Fruit fly (Drosophila melanogaster): ENCODE data around the gene Ge-1.

Gene Ge-1

dm6 chr2L:11100516-11101061 lies at the start of gene Ge-1 (continued):
- TF ChIP-seq Antp (GFP tag; optimal IDR thresholded peaks at IDR 0.05) (no peak), dmrt11E (tag; optimal IDR thresholded peaks at IDR 0.05) (no peak), CG6791 (GFP tag; IDR thresholded peaks at IDR 0.05; ENCODE audit: partially characterized antibody) (peak; percentile 48; the same call in 1 of the 3 replicates), ham (GFP tag; IDR thresholded peaks at IDR 0.05) (no peak), Sin3A (optimal IDR thresholded peaks at IDR 0.05) (peak; percentile 52), sna (GFP tag; IDR thresholded peaks at IDR 0.05; ENCODE audit: partially characterized antibody) (no peak; the same call in 1 of the 2 replicates), salm (tag; optimal IDR thresholded peaks at IDR 0.05) (no peak), CG6175 (GFP tag; IDR thresholded peaks at IDR 0.05) (no peak), Drgx (GFP tag; IDR thresholded peaks at IDR 0.05) (no peak), ken (GFP tag; IDR thresholded peaks at IDR 0.05) (no peak), E2f1 (GFP tag; IDR thresholded peaks at IDR 0.05) (no peak), h (optimal IDR thresholded peaks at IDR 0.05) (no peak), CG3838 (GFP tag; optimal IDR thresholded peaks at IDR 0.05) (no peak), Mad (GFP tag; optimal IDR thresholded peaks at IDR 0.05) (no peak), CG13424 (tag; optimal IDR thresholded peaks at IDR 0.05) (no peak), ttk (GFP tag; IDR thresholded peaks at IDR 0.05) (no peak), Vsx1 (GFP tag; optimal IDR thresholded peaks at IDR 0.05) (no peak), twi (tag; optimal IDR thresholded peaks at IDR 0.05) (no peak), chm (GFP tag; IDR thresholded peaks at IDR 0.05) (no peak), Kr (GFP tag; optimal IDR thresholded peaks at IDR 0.05) (no peak), slou (GFP tag; optimal IDR thresholded peaks at IDR 0.05) (no peak), hth (optimal IDR thresholded peaks at IDR 0.05) (no peak), CG14050 (GFP tag; IDR thresholded peaks at IDR 0.05) (no peak), CG11398 (GFP tag; optimal IDR thresholded peaks at IDR 0.05) (no peak), Rx (GFP tag; IDR thresholded peaks at IDR 0.05) (no peak), danr (GFP tag; IDR thresholded peaks at IDR 0.05) (no peak), Dip3 (GFP tag; optimal IDR thresholded peaks at IDR 0.05) (no peak), zfh2 (GFP tag; optimal IDR thresholded peaks at IDR 0.05) (no peak), CG12391 (tag; optimal IDR thresholded peaks at IDR 0.05) (no peak), da (GFP tag; optimal IDR thresholded peaks at IDR 0.05) (no peak), Sry-δ (GFP tag; optimal IDR thresholded peaks at IDR 0.05) (peak; percentile 90), PHDP (tag; optimal IDR thresholded peaks at IDR 0.05) (no peak), CG34376 (GFP tag; optimal IDR thresholded peaks at IDR 0.05) (no peak), slbo (GFP tag; IDR thresholded peaks at IDR 0.05) (no peak), sim (GFP tag; IDR thresholded peaks at IDR 0.05) (no peak), CG1233 (GFP tag; optimal IDR thresholded peaks at IDR 0.05) (no peak), CG6813 (GFP tag; optimal IDR thresholded peaks at IDR 0.05) (no peak), GATAe (GFP tag; conservative IDR thresholded peaks at IDR 0.05) (no peak), nmo (GFP tag; optimal IDR thresholded peaks at IDR 0.05) (no peak), CG12659 (GFP tag; optimal IDR thresholded peaks at IDR 0.05) (peak; percentile 18), dimm (GFP tag; IDR thresholded peaks at IDR 0.05) (no peak), Jarid2 (GFP tag; optimal IDR thresholded peaks at IDR 0.05) (no peak), CHES-1-like (GFP tag; optimal IDR thresholded peaks at IDR 0.05) (peak; percentile 29), Xbp1 (GFP tag; optimal IDR thresholded peaks at IDR 0.05) (no peak), CG1529 (GFP tag; optimal IDR thresholded peaks at IDR 0.05) (no peak), crol (GFP tag; IDR thresholded peaks at IDR 0.05) (no peak), CG6654 (GFP tag; optimal IDR thresholded peaks at IDR 0.05) (no peak), CG10209 (GFP tag; optimal IDR thresholded peaks at IDR 0.05) (no peak), CG30020 (tag; optimal IDR thresholded peaks at IDR 0.05) (peak; percentile 46), Atf-2 (GFP tag; optimal IDR thresholded peaks at IDR 0.05) (no peak), CG13624 (GFP tag; optimal IDR thresholded peaks at IDR 0.05) (peak; percentile 31), BEAF-32 (GFP tag; optimal IDR thresholded peaks at IDR 0.05) (peak; percentile 63), sens-2 (GFP tag; IDR thresholded peaks at IDR 0.05) (no peak)

Data from whole organism, embryonic.